Worm (Caenorhabditis elegans): ENCODE data around the gene srg-53.

Gene srg-53

DNA sequence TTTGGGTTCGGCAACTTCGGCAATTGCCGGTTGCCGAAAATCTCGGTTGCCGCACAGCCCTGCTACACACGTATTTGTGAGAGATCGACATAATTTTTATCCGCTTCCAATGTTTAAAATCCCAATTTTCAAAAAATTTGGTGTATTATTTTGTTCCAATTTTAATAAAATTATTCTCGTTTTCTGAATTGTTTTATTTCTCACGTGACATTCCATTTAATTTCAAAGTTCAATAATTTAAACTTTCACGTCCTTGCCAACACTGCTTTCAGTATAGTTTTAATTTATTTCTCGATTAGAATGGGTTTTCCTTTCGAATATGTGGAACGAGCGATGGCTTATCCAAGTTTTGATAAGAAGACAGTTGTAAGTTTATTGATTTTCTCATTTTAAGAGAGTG is 22.7 kb upstream of the srg-53 start, which contains the start of gene K09C6.2:
Gene K09C6.2, plus strand, starts transcription at position 301 of the 400 bp plus-strand sequence.
- TF ChIP-seq ekl-4 (GFP tag; IDR thresholded peaks at IDR 0.05) = no peak
- TF ChIP-seq athp-1 (tag; optimal IDR thresholded peaks at IDR 0.05) = no peak
- TF ChIP-seq hlh-12 (tag; optimal IDR thresholded peaks at IDR 0.05) = no peak
- no peak for TF ChIP-seq dpl-1 (GFP tag; optimal IDR thresholded peaks at IDR 0.05)
- TF ChIP-seq madf-10 (tag; optimal IDR thresholded peaks at IDR 0.05) = no peak
- TF ChIP-seq Y56A3A.18 (GFP tag; IDR thresholded peaks at IDR 0.05) = no peak
- TF ChIP-seq ztf-18 (tag; optimal IDR thresholded peaks at IDR 0.05) = no peak
- no peak for TF ChIP-seq hrde-1 (tag; optimal IDR thresholded peaks at IDR 0.05; ENCODE audit: borderline replicate concordance)

ce11 chrV:858841-859456 is 20.3 kb upstream of the srg-53 start:
- TF ChIP-seq T26A5.8 (tag; optimal IDR thresholded peaks at IDR 0.05) (no peak), ZK185.1 (tag; optimal IDR thresholded peaks at IDR 0.05; ENCODE audit: poor library complexity, severe bottlenecking) (no peak), attf-6 (GFP tag; IDR thresholded peaks at IDR 0.05) (0 out of 2 replicates have a peak, but pooled peaks have one; percentile 31), ztf-18 (tag; optimal IDR thresholded peaks at IDR 0.05) (peak; percentile 11), ekl-4 (GFP tag; IDR thresholded peaks at IDR 0.05) (peak; percentile 38; the same call in 1 of the 2 replicates), egl-44 (GFP tag; IDR thresholded peaks at IDR 0.05) (0 out of 2 replicates have a peak, but pooled peaks have one; percentile 36), snpc-1.1 (tag; optimal IDR thresholded peaks at IDR 0.05; ENCODE audit: insufficient read depth) (peak; percentile 90), snpc-4 (GFP tag; optimal IDR thresholded peaks at IDR 0.05) (peak; percentile 88), snpc-4 (tag; optimal IDR thresholded peaks at IDR 0.05) (peak; percentile 89 to 99 (median 93)), hmg-1.2 (GFP tag; IDR thresholded peaks at IDR 0.05) (peak; percentile 98), egl-18 (GFP tag; IDR thresholded peaks at IDR 0.05) (0 out of 2 replicates have a peak, but pooled peaks have one; percentile 43), him-1 (tag; optimal IDR thresholded peaks at IDR 0.05) (peak; percentile 85), D2030.7 (GFP tag; IDR thresholded peaks at IDR 0.05) (peak; percentile 56; the same call in 1 of the 2 replicates), K12H6.12 (tag; optimal IDR thresholded peaks at IDR 0.05) (no peak), pbrm-1 (GFP tag; IDR thresholded peaks at IDR 0.05) (no peak), akir-1 (GFP tag; optimal IDR thresholded peaks at IDR 0.05) (no peak), ztf-6 (GFP tag; IDR thresholded peaks at IDR 0.05) (0 out of 2 replicates have a peak, but pooled peaks have one; percentile 51), mcd-1 (GFP tag; IDR thresholded peaks at IDR 0.05) (peak; percentile 69), lin-26 (GFP tag; IDR thresholded peaks at IDR 0.05) (peak; percentile 83), mxl-1 (tag; optimal IDR thresholded peaks at IDR 0.05) (peak; percentile 32), nhr-120 (GFP tag; IDR thresholded peaks at IDR 0.05) (no peak), ceh-100 (GFP tag; IDR thresholded peaks at IDR 0.05) (peak; percentile 46; the same call in 1 of the 2 replicates), rcor-1 (GFP tag; IDR thresholded peaks at IDR 0.05) (peak; percentile 71), rpc-1 (optimal IDR thresholded peaks at IDR 0.05) (peak; percentile 54), rpc-1 (tag; optimal IDR thresholded peaks at IDR 0.05) (peak; percentile 74), let-526 (GFP tag; IDR thresholded peaks at IDR 0.05) (no peak), nfyb-1 (GFP tag; IDR thresholded peaks at IDR 0.05) (no peak), madf-8 (GFP tag; conservative IDR thresholded peaks at IDR 0.05) (peak; percentile 54), F37B4.10 (GFP tag; IDR thresholded peaks at IDR 0.05) (no peak), lsl-1 (GFP tag; optimal IDR thresholded peaks at IDR 0.05) (peak; percentile 7), Y53G8AR.9 (GFP tag; conservative IDR thresholded peaks at IDR 0.05) (0 out of 2 replicates have a peak, but pooled peaks have one; percentile 51), B0261.1 (tag; optimal IDR thresholded peaks at IDR 0.05) (peak; percentile 55), madf-6 (GFP tag; IDR thresholded peaks at IDR 0.05) (peak; percentile 81), dox-1 (GFP tag; IDR thresholded peaks at IDR 0.05) (peak; percentile 60), hmg-20 (GFP tag; IDR thresholded peaks at IDR 0.05) (0 out of 2 replicates have a peak, but pooled peaks have one; percentile 67), lin-40 (tag; optimal IDR thresholded peaks at IDR 0.05) (no peak), snpc-3.4 (tag; optimal IDR thresholded peaks at IDR 0.05) (peak; percentile 86), xnd-1 (tag; optimal IDR thresholded peaks at IDR 0.05) (peak; percentile 32), sea-2 (GFP tag; IDR thresholded peaks at IDR 0.05) (peak; percentile 64; the same call in 1 of the 2 replicates), Y56A3A.18 (GFP tag; IDR thresholded peaks at IDR 0.05) (peak; percentile 84), tbp1 (GFP tag; optimal IDR thresholded peaks at IDR 0.05) (peak; percentile 79)
